Worm (Caenorhabditis elegans) whole organism, L2 larva: Measurements from ENCODE around the gene crh-2.

Experiments used
- fos-1 ChIP-seq: fragments of 150-350 bp; optimal IDR thresholded peaks from 2 replicates; lab custom pipeline; 2014; ENCODE audit warnings: missing biosample characterization, missing genetic modification characterization
- unc-39 ChIP-seq: fragments of 150-350 bp; optimal IDR thresholded peaks from 2 replicates; lab custom pipeline; 2014; ENCODE audit warnings: missing biosample characterization, missing genetic modification characterization

- TF ChIP-seq fos-1 (tag; lab: Kevin White, UChicago) (no peak), unc-39 (tag; lab: Kevin White, UChicago) (no peak)
Observed at ce11 chrII:5163283-5163682, 24.1 kb downstream of the crh-2 start, which contains the start of gene srb-5.
